Fruit fly (Drosophila melanogaster): ENCODE measurements around the gene Cby.
A peak's percentile ranks its signal among the peaks of the same experiment; 100 is the strongest.

DNA sequence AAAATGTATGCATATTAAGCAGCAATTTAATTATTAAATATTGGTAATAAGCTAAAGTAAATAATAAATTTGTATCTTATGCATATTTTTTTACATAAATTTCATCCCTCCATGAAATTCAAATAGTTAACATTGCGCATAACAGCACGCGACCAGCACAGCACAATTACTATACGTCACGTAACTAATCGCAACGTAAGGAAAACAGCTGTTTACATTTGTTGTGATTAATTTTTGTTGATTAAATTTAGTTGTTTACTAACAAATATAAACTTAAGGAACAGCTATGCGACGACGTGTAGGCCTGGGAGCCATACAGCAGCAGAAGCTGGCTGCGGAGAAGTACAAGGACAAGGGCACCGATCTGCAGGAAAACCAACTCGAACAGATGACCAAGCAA lies 2.8 kb upstream of the Cby start, which contains the start of gene lsn:
- TF ChIP-seq cic (GFP tag; optimal IDR thresholded peaks at IDR 0.05) (no peak), kay (GFP tag; ENCODE audit: borderline replicate concordance) (peak; percentile 12), tj (GFP tag; optimal IDR thresholded peaks at IDR 0.05) (no peak), CG7045 (GFP tag; optimal IDR thresholded peaks at IDR 0.05) (no peak), cnc (optimal IDR thresholded peaks at IDR 0.05) (no peak), Clk (GFP tag; optimal IDR thresholded peaks at IDR 0.05) (no peak), CG7101 (tag; optimal IDR thresholded peaks at IDR 0.05) (no peak), CG33017 (tag; optimal IDR thresholded peaks at IDR 0.05) (no peak), Hr96 (GFP tag; optimal IDR thresholded peaks at IDR 0.05) (no peak), pad (GFP tag; optimal IDR thresholded peaks at IDR 0.05) (no peak)

Data from whole organism, adult.